Worm (Caenorhabditis elegans): Measurements from ENCODE around the gene Y56A3A.33.

ce11 chrIII:12020074-12020602 is 17.4 kb upstream of the Y56A3A.33 start, which contains the start of gene brp-1:
- TF ChIP-seq pha-4 (tag; optimal IDR thresholded peaks at IDR 0.05) (no peak), ceh-82 (tag; optimal IDR thresholded peaks at IDR 0.05) (no peak), aly-2 (tag; optimal IDR thresholded peaks at IDR 0.05) (no peak), elt-2 (tag; optimal IDR thresholded peaks at IDR 0.05) (no peak)
